Worm (Caenorhabditis elegans): ENCODE data around the gene F20B6.6.

DNA sequence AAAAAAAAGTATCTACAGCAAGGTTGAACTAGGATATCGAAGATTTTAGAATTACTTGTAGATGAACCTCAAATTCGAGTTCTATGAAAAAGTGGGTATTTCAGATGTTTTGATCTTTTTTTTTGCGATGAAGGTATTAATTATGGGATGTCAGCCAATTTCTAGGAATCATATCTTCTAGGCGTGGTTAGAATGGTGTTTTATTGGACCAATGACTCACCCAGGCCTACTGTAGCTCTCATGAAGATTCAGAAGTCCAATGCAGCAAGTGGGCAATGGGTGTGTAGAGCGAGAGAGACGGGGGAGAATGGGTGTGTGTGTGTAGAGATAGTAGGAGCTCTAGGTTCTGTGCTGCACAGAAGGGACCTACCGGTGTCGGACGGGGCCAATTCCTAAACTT lies 20.2 kb upstream of the F20B6.6 start:
- no peak for TF ChIP-seq sem-4 (tag; optimal IDR thresholded peaks at IDR 0.05)
- no peak for TF ChIP-seq unc-62 (GFP tag; optimal IDR thresholded peaks at IDR 0.05)
- no peak for TF ChIP-seq ztf-4 (tag; optimal IDR thresholded peaks at IDR 0.05)
- TF ChIP-seq sma-9 (GFP tag; optimal IDR thresholded peaks at IDR 0.05) = no peak
- TF ChIP-seq sma-9 (tag; optimal IDR thresholded peaks at IDR 0.05) = no peak
